Worm (Caenorhabditis elegans): Measurements from ENCODE around the gene spp-11.

The spp-11 gene

ce11 chrII:6413788-6414187 is 6.6 kb upstream of the spp-11 start:
- TF ChIP-seq rcor-1 (GFP tag; IDR thresholded peaks at IDR 0.05) (no peak), aptf-2 (GFP tag; conservative IDR thresholded peaks at IDR 0.05) (no peak), ztf-25 (GFP tag; IDR thresholded peaks at IDR 0.05) (no peak), rpc-1 (optimal IDR thresholded peaks at IDR 0.05) (no peak), rpc-1 (tag; optimal IDR thresholded peaks at IDR 0.05) (no peak), sdz-38 (tag; optimal IDR thresholded peaks at IDR 0.05) (no peak), athp-1 (tag; optimal IDR thresholded peaks at IDR 0.05) (no peak), unc-62 (GFP tag; optimal IDR thresholded peaks at IDR 0.05) (peak; percentile 33), lin-40 (tag; optimal IDR thresholded peaks at IDR 0.05) (peak; percentile 12), attf-6 (GFP tag; IDR thresholded peaks at IDR 0.05) (no peak), akir-1 (GFP tag; optimal IDR thresholded peaks at IDR 0.05) (no peak), mel-28 (tag; optimal IDR thresholded peaks at IDR 0.05; ENCODE audit: borderline replicate concordance) (no peak), F49E8.2 (tag; optimal IDR thresholded peaks at IDR 0.05; ENCODE audit: insufficient read depth) (no peak), egl-44 (GFP tag; IDR thresholded peaks at IDR 0.05) (peak; percentile 26; the same call in 1 of the 2 replicates), F37B4.10 (GFP tag; IDR thresholded peaks at IDR 0.05) (no peak), B0336.3 (GFP tag; IDR thresholded peaks at IDR 0.05) (no peak), egrh-3 (GFP tag; IDR thresholded peaks at IDR 0.05) (no peak), nfya-2 (GFP tag; IDR thresholded peaks at IDR 0.05) (no peak), C17E4.6 (GFP tag; IDR thresholded peaks at IDR 0.05) (no peak), ets-4 (GFP tag; optimal IDR thresholded peaks at IDR 0.05) (peak; percentile 53), F52B5.7 (tag; optimal IDR thresholded peaks at IDR 0.05) (no peak), ztf-18 (tag; optimal IDR thresholded peaks at IDR 0.05) (no peak), snpc-4 (GFP tag; optimal IDR thresholded peaks at IDR 0.05) (no peak), snpc-4 (tag; optimal IDR thresholded peaks at IDR 0.05) (no peak), ztf-28 (GFP tag; IDR thresholded peaks at IDR 0.05) (no peak), sea-2 (GFP tag; IDR thresholded peaks at IDR 0.05) (no peak), atf-7 (tag; optimal IDR thresholded peaks at IDR 0.05) (no peak), D2030.7 (GFP tag; IDR thresholded peaks at IDR 0.05) (no peak), zfh-2 (GFP tag; conservative IDR thresholded peaks at IDR 0.05) (no peak), dox-1 (GFP tag; IDR thresholded peaks at IDR 0.05) (peak; percentile 31; the same call in 1 of the 2 replicates), unc-130 (GFP tag; optimal IDR thresholded peaks at IDR 0.05) (no peak), F23B12.7 (tag; optimal IDR thresholded peaks at IDR 0.05; ENCODE audit: insufficient read depth) (peak; percentile 57), hmg-20 (GFP tag; IDR thresholded peaks at IDR 0.05) (no peak), hlh-12 (tag; optimal IDR thresholded peaks at IDR 0.05) (no peak), Y67H2A.10 (GFP tag; conservative IDR thresholded peaks at IDR 0.05) (no peak), let-607 (tag; optimal IDR thresholded peaks at IDR 0.05) (peak in 1 of 2 experiments; percentile 24), nhr-80 (tag; optimal IDR thresholded peaks at IDR 0.05) (peak; percentile 90), snpc-3.4 (tag; optimal IDR thresholded peaks at IDR 0.05) (no peak), ztf-3 (GFP tag; optimal IDR thresholded peaks at IDR 0.05) (no peak), zim-3 (tag; optimal IDR thresholded peaks at IDR 0.05) (no peak), lag-1 (GFP tag; IDR thresholded peaks at IDR 0.05) (no peak), tbp1 (GFP tag; optimal IDR thresholded peaks at IDR 0.05) (no peak), sptf-2 (GFP tag; optimal IDR thresholded peaks at IDR 0.05) (no peak), lin-54 (GFP tag; optimal IDR thresholded peaks at IDR 0.05) (no peak), somi-1 (GFP tag; optimal IDR thresholded peaks at IDR 0.05) (no peak), T07F8.4 (tag; optimal IDR thresholded peaks at IDR 0.05) (no peak), pbrm-1 (GFP tag; IDR thresholded peaks at IDR 0.05) (no peak), B0035.1 (tag; optimal IDR thresholded peaks at IDR 0.05) (no peak), Y79H2A.3 (GFP tag; conservative IDR thresholded peaks at IDR 0.05) (no peak), F57A8.1 (GFP tag; optimal IDR thresholded peaks at IDR 0.05) (no peak)

Measured in whole organism, young adult.